ENCODE assay signal across 2 fruit fly cellular contexts in genomic region chr2L:19254079-19254478, dm6.
TF ChIP-seq lines count a peak whose summit lies in the region.

No protein-coding gene starts in this region.

TF ChIP-seq in whole organism, prepupa, 60 proteins besides CTCF, POLR2A, EP300 and RAD21:
- TF ChIP-seq CG3919 (GFP tag; optimal IDR thresholded peaks at IDR 0.05; lab: Kevin White, UChicago) (peak; percentile 15), CG10631 (GFP tag; optimal IDR thresholded peaks at IDR 0.05; lab: Kevin White, UChicago) (peak; percentile 37), CG8119 (GFP tag; IDR thresholded peaks at IDR 0.05; lab: Robert Waterston, UW) (0 out of 3 replicates have a peak, but pooled peaks have one; percentile 34), CG6792 (GFP tag; optimal IDR thresholded peaks at IDR 0.05; lab: Kevin White, UChicago) (peak; percentile 6), svp (GFP tag; lab: Kevin White, UChicago) (peak; percentile 37), spab (GFP tag; optimal IDR thresholded peaks at IDR 0.05; lab: Kevin White, UChicago) (peak; percentile 12), CG32006 (GFP tag; optimal IDR thresholded peaks at IDR 0.05; lab: Kevin White, UChicago) (peak; percentile 43), fd85E (GFP tag; optimal IDR thresholded peaks at IDR 0.05; lab: Kevin White, UChicago) (no peak), Ets96B (tag; optimal IDR thresholded peaks at IDR 0.05; lab: Kevin White, UChicago) (peak; percentile 52), fd59A (GFP tag; optimal IDR thresholded peaks at IDR 0.05; lab: Kevin White, UChicago) (no peak), salr (GFP tag; optimal IDR thresholded peaks at IDR 0.05; lab: Kevin White, UChicago) (peak in 1 of 2 experiments; percentile 4), topi (GFP tag; optimal IDR thresholded peaks at IDR 0.05; lab: Kevin White, UChicago) (peak; percentile 0), Met (GFP tag; optimal IDR thresholded peaks at IDR 0.05; lab: Kevin White, UChicago) (peak; percentile 6), Eip78C (GFP tag; lab: Kevin White, UChicago) (peak; percentile 80), Hr39 (GFP tag; optimal IDR thresholded peaks at IDR 0.05; lab: Kevin White, UChicago) (peak; percentile 13), acj6 (GFP tag; optimal IDR thresholded peaks at IDR 0.05; lab: Kevin White, UChicago) (peak; percentile 18), CG9139 (GFP tag; optimal IDR thresholded peaks at IDR 0.05; lab: Kevin White, UChicago) (no peak), CG3032 (tag; optimal IDR thresholded peaks at IDR 0.05; lab: Kevin White, UChicago) (peak; percentile 35), achi (GFP tag; optimal IDR thresholded peaks at IDR 0.05; lab: Kevin White, UChicago) (peak; percentile 25), net (GFP tag; optimal IDR thresholded peaks at IDR 0.05; lab: Kevin White, UChicago) (peak; percentile 10), CG34406 (GFP tag; optimal IDR thresholded peaks at IDR 0.05; lab: Kevin White, UChicago) (peak; percentile 4), CG10669 (GFP tag; optimal IDR thresholded peaks at IDR 0.05; lab: Kevin White, UChicago) (peak; percentile 37), ss (GFP tag; optimal IDR thresholded peaks at IDR 0.05; lab: Kevin White, UChicago) (peak in 1 of 2 experiments; percentile 18), fkh (GFP tag; optimal IDR thresholded peaks at IDR 0.05; lab: Kevin White, UChicago) (no peak), CG11294 (GFP tag; IDR thresholded peaks at IDR 0.05; lab: Robert Waterston, UW) (no peak), CG7368 (GFP tag; optimal IDR thresholded peaks at IDR 0.05; lab: Kevin White, UChicago) (peak; percentile 8), esn (GFP tag; optimal IDR thresholded peaks at IDR 0.05; lab: Kevin White, UChicago) (no peak), lz (GFP tag; optimal IDR thresholded peaks at IDR 0.05; lab: Kevin White, UChicago) (peak; percentile 5), CG31627 (GFP tag; optimal IDR thresholded peaks at IDR 0.05; lab: Kevin White, UChicago) (peak; percentile 9), Sox14 (GFP tag; optimal IDR thresholded peaks at IDR 0.05; lab: Kevin White, UChicago) (peak; percentile 5), OdsH (GFP tag; optimal IDR thresholded peaks at IDR 0.05; lab: Kevin White, UChicago) (peak; percentile 18), CG6808 (GFP tag; optimal IDR thresholded peaks at IDR 0.05; lab: Kevin White, UChicago) (no peak), pdm3 (GFP tag; optimal IDR thresholded peaks at IDR 0.05; lab: Kevin White, UChicago) (peak; percentile 13), CG8632 (GFP tag; optimal IDR thresholded peaks at IDR 0.05; lab: Kevin White, UChicago) (peak; percentile 10), Hr4 (GFP tag; optimal IDR thresholded peaks at IDR 0.05; lab: Kevin White, UChicago) (peak; percentile 28), cyc (GFP tag; optimal IDR thresholded peaks at IDR 0.05; lab: Kevin White, UChicago) (no peak)
TF ChIP-seq in whole organism, prepupa: peak in this region for 28.

TF ChIP-seq in whole organism, pupa, 21 proteins besides CTCF, POLR2A, EP300 and RAD21:
- TF ChIP-seq CG8159 (tag; optimal IDR thresholded peaks at IDR 0.05; lab: Kevin White, UChicago) (peak; percentile 64), EcR (GFP tag; optimal IDR thresholded peaks at IDR 0.05; lab: Kevin White, UChicago) (no peak), CG8301 (tag; optimal IDR thresholded peaks at IDR 0.05; lab: Kevin White, UChicago) (peak; percentile 10), gl (tag; optimal IDR thresholded peaks at IDR 0.05; lab: Kevin White, UChicago) (no peak), CG15710 (tag; optimal IDR thresholded peaks at IDR 0.05; lab: Kevin White, UChicago) (peak; percentile 39), Pif1B (GFP tag; optimal IDR thresholded peaks at IDR 0.05; lab: Kevin White, UChicago) (no peak), CG14655 (GFP tag; optimal IDR thresholded peaks at IDR 0.05; lab: Kevin White, UChicago) (peak; percentile 44), fd96Ca (GFP tag; IDR thresholded peaks at IDR 0.05; lab: Robert Waterston, UW) (peak; percentile 38; the same call in 1 of the 3 replicates), CG34367 (tag; optimal IDR thresholded peaks at IDR 0.05; lab: Kevin White, UChicago) (peak; percentile 6), CG9948 (tag; optimal IDR thresholded peaks at IDR 0.05; lab: Kevin White, UChicago) (peak; percentile 35), Pif1A (GFP tag; optimal IDR thresholded peaks at IDR 0.05; lab: Kevin White, UChicago) (peak; percentile 16)
